Worm (Caenorhabditis elegans) whole organism, late embryonic: Measurements from ENCODE around the gene C54C6.4.

Experiments
- C38D4.7 ChIP-seq: fragments of 200-800 bp; sonication (Bioruptor generic); optimal IDR thresholded peaks from 2 replicates; lab custom pipeline; 2018; ENCODE audit warnings: mild to moderate bottlenecking, missing genetic modification characterization, moderate library complexity, missing compliant biosample characterization
- K09A11.1 ChIP-seq: sonication (generic microtip); optimal IDR thresholded peaks from 2 replicates; lab custom pipeline; 2017; ENCODE audit warnings: antibody characterized with exemption, mild to moderate bottlenecking, missing genetic modification characterization, missing compliant biosample characterization; ENCODE audit not compliant: insufficient read depth
- T23F11.4 ChIP-seq: fragments of 200-800 bp; sonication (Bioruptor generic); optimal IDR thresholded peaks from 2 replicates; lab custom pipeline; 2018; ENCODE audit warnings: mild to moderate bottlenecking, missing genetic modification characterization, missing compliant biosample characterization
- ceh-14 ChIP-seq: sonication (generic microtip); optimal IDR thresholded peaks from 2 replicates; lab custom pipeline; 2016; ENCODE audit warnings: missing genotype, missing genetic modification characterization, missing compliant biosample characterization
- ceh-18 ChIP-seq: sonication (generic microtip); optimal IDR thresholded peaks from 2 replicates; lab custom pipeline; 2016; ENCODE audit warnings: missing genetic modification characterization, missing compliant biosample characterization
- ceh-2 ChIP-seq: sonication (generic microtip); optimal IDR thresholded peaks from 2 replicates; lab custom pipeline; 2016; ENCODE audit warnings: missing genotype, missing genetic modification characterization, missing compliant biosample characterization
- ceh-30 ChIP-seq: fragments of 150-350 bp; optimal IDR thresholded peaks from 2 replicates; lab custom pipeline; 2014; ENCODE audit warnings: missing biosample characterization, missing genetic modification characterization
- ceh-31 ChIP-seq: sonication (generic microtip); optimal IDR thresholded peaks from 2 replicates; lab custom pipeline; 2016; ENCODE audit warnings: missing genetic modification characterization, missing compliant biosample characterization
- ceh-34 ChIP-seq: sonication (generic microtip); optimal IDR thresholded peaks from 2 replicates; lab custom pipeline; 2016; ENCODE audit warnings: mild to moderate bottlenecking, missing genetic modification characterization, missing compliant biosample characterization
- ceh-48 ChIP-seq: sonication (generic microtip); optimal IDR thresholded peaks from 2 replicates; lab custom pipeline; 2016; ENCODE audit warnings: missing genetic modification characterization, inconsistent platforms, missing compliant biosample characterization
- che-1 ChIP-seq: sonication (generic microtip); optimal IDR thresholded peaks from 2 replicates; lab custom pipeline; 2016; ENCODE audit warnings: mild to moderate bottlenecking, missing genetic modification characterization, missing compliant biosample characterization
- dmd-4 ChIP-seq: sonication (generic microtip); optimal IDR thresholded peaks from 2 replicates; lab custom pipeline; 2016; ENCODE audit warnings: borderline replicate concordance, missing genetic modification characterization, missing compliant biosample characterization
- elt-4 ChIP-seq: sonication (generic microtip); optimal IDR thresholded peaks from 2 replicates; lab custom pipeline; 2016; ENCODE audit warnings: missing genetic modification characterization, missing compliant biosample characterization
- fkh-6 ChIP-seq: sonication (generic microtip); optimal IDR thresholded peaks from 2 replicates; lab custom pipeline; 2016; ENCODE audit warnings: missing genetic modification characterization, missing compliant biosample characterization
- mec-3 ChIP-seq: sonication (generic microtip); optimal IDR thresholded peaks from 2 replicates; lab custom pipeline; 2016; ENCODE audit warnings: borderline replicate concordance, missing genetic modification characterization, missing compliant biosample characterization
- nfya-1 ChIP-seq: sonication (generic microtip); optimal IDR thresholded peaks from 2 replicates; lab custom pipeline; 2017; ENCODE audit warnings: missing genetic modification characterization, mild to moderate bottlenecking, missing compliant biosample characterization, antibody characterized with exemption, moderate library complexity
- pat-9 ChIP-seq: fragments of 200-800 bp; sonication (Bioruptor generic); optimal IDR thresholded peaks from 2 replicates; lab custom pipeline; 2018; ENCODE audit warnings: mild to moderate bottlenecking, missing genetic modification characterization, moderate library complexity, missing compliant biosample characterization
- pax-1 ChIP-seq: fragments of 150-350 bp; optimal IDR thresholded peaks from 2 replicates; lab custom pipeline; 2014; ENCODE audit warnings: missing biosample characterization, missing genetic modification characterization
- ref-2 ChIP-seq: sonication (generic microtip); optimal IDR thresholded peaks from 2 replicates; lab custom pipeline; 2016; ENCODE audit warnings: missing genetic modification characterization, missing compliant biosample characterization
- tbx-2 ChIP-seq: sonication (generic microtip); optimal IDR thresholded peaks from 2 replicates; lab custom pipeline; 2016; ENCODE audit warnings: missing genetic modification characterization, missing compliant biosample characterization
- unc-42 ChIP-seq: sonication (generic microtip); optimal IDR thresholded peaks from 2 replicates; lab custom pipeline; 2016; ENCODE audit warnings: missing genotype, missing genetic modification characterization, missing compliant biosample characterization
- unc-55 ChIP-seq: sonication (generic microtip); optimal IDR thresholded peaks from 2 replicates; lab custom pipeline; 2017; ENCODE audit warnings: missing biosample characterization, missing genetic modification reagents, missing genetic modification characterization
- unc-86 ChIP-seq: sonication (generic microtip); optimal IDR thresholded peaks from 2 replicates; lab custom pipeline; 2016; ENCODE audit warnings: missing genetic modification characterization, missing compliant biosample characterization

Gene C54C6.4

ce11 chrIII:3594681-3595080 is 41.2 kb downstream of the C54C6.4 start:
- TF ChIP-seq ceh-30 (tag; lab: Kevin White, UChicago) (no peak), nfya-1 (tag; lab: Kevin White, UChicago) (peak; percentile 84)

ce11 chrIII:3601271-3601670 is 47.8 kb downstream of the C54C6.4 start:
- TF ChIP-seq ceh-48 (tag; lab: Kevin White, UChicago) (no peak), tbx-2 (no peak), fkh-6 (tag; lab: Kevin White, UChicago) (peak; percentile 18), unc-55 (GFP tag; lab: Kevin White, UChicago) (peak; percentile 79), dmd-4 (no peak), nfya-1 (tag; lab: Kevin White, UChicago) (peak; percentile 15), ceh-18 (tag; lab: Kevin White, UChicago) (peak; percentile 67), ceh-14 (tag; lab: Kevin White, UChicago) (peak; percentile 4), ceh-34 (tag; lab: Kevin White, UChicago) (no peak), pat-9 (no peak), ref-2 (tag; lab: Kevin White, UChicago) (peak; percentile 21), unc-42 (peak; percentile 8), elt-4 (tag; lab: Kevin White, UChicago) (no peak), K09A11.1 (no peak), T23F11.4 (GFP tag; lab: Kevin White, UChicago) (no peak), mec-3 (tag; lab: Kevin White, UChicago) (peak; percentile 7), ceh-31 (tag; lab: Kevin White, UChicago) (no peak), unc-86 (no peak), pax-1 (no peak)

- TF ChIP-seq che-1 (tag; lab: Kevin White, UChicago) = no peak
- TF ChIP-seq ceh-34 (tag; lab: Kevin White, UChicago) = no peak
- TF ChIP-seq T23F11.4 (GFP tag; lab: Kevin White, UChicago) = peak; percentile 32
- TF ChIP-seq ceh-31 (tag; lab: Kevin White, UChicago) = peak; percentile 12
- no peak for TF ChIP-seq C38D4.7 (GFP tag; lab: Kevin White, UChicago)
- peak; percentile 17 for TF ChIP-seq ceh-2
- TF ChIP-seq, all 69 proteins: peak for 3
Observed at ce11 chrIII:3605681-3606080, 52.2 kb downstream of the C54C6.4 start.
